Fruit fly (Drosophila melanogaster) whole organism, pupa: ENCODE data around the gene TTLL3A.

Experiments
- CG13204 ChIP-seq: fragments of 200-800 bp; sonication (Bioruptor generic); optimal IDR thresholded peaks from 2 replicates; lab custom pipeline; 2018; ENCODE audit warnings: missing biosample characterization, mild to moderate bottlenecking, missing genetic modification characterization, moderate library complexity
- CG8159 ChIP-seq: fragments of 200-800 bp; sonication (Bioruptor generic); optimal IDR thresholded peaks from 3 replicates; lab custom pipeline; 2018; ENCODE audit warnings: missing biosample characterization, mild to moderate bottlenecking, missing genetic modification characterization, moderate library complexity
- D1 ChIP-seq: fragments of 200-800 bp; sonication (Bioruptor generic); optimal IDR thresholded peaks from 2 replicates; lab custom pipeline; 2018; ENCODE audit warnings: missing biosample characterization, mild to moderate bottlenecking, missing genetic modification characterization, moderate library complexity
- EcR ChIP-seq: fragments of 200-800 bp; sonication (Bioruptor generic); optimal IDR thresholded peaks from 3 replicates; lab custom pipeline; 2019; ENCODE audit warnings: missing biosample characterization, missing genetic modification characterization, mild to moderate bottlenecking, moderate library complexity, missing genetic modification reagents
- Pif1A ChIP-seq: fragments of 200-800 bp; sonication (Bioruptor generic); optimal IDR thresholded peaks from 3 replicates; lab custom pipeline; 2016; ENCODE audit warnings: missing biosample characterization, missing genetic modification characterization
- gl ChIP-seq: fragments of 200-800 bp; sonication (Bioruptor generic); optimal IDR thresholded peaks from 2 replicates; lab custom pipeline; 2018; ENCODE audit warnings: missing biosample characterization, mild to moderate bottlenecking, missing genetic modification characterization
- rn ChIP-seq: fragments of 200-800 bp; sonication (Bioruptor generic); IDR thresholded peaks from 2 replicates; pipeline ENCODE4 v1.3.6; 2022; ENCODE audit warnings: missing biosample characterization, missing genetic modification characterization

dm6 chr2L:6740088-6740487 is at the start of gene TTLL3A:
- TF ChIP-seq D1 (tag; lab: Kevin White, UChicago) = no peak
- TF ChIP-seq CG13204 = no peak
- TF ChIP-seq gl (tag; lab: Kevin White, UChicago) = no peak
- no peak for TF ChIP-seq rn (GFP tag; lab: Robert Waterston, UW)
- TF ChIP-seq Pif1A = no peak
- no peak for TF ChIP-seq CG8159 (tag; lab: Kevin White, UChicago)
- TF ChIP-seq EcR = no peak
